Worm (Caenorhabditis elegans) whole organism, L4 larva: Measurements from ENCODE around the gene Y82E9BR.10.
A peak's percentile ranks its signal among the peaks of the same experiment; 100 is the strongest.

Experiments used
- F37D6.2 ChIP-seq: sonication (generic microtip); optimal IDR thresholded peaks from 2 replicates; lab custom pipeline; 2016; ENCODE audit warnings: mild to moderate bottlenecking, missing genetic modification characterization, missing compliant biosample characterization
- T26A8.4 ChIP-seq: fragments of 200-800 bp; sonication (Bioruptor generic); IDR thresholded peaks from 2 replicates; pipeline ENCODE4 v1.3.6; 2022; ENCODE audit warnings: missing genetic modification characterization, missing compliant biosample characterization
- aha-1 ChIP-seq: fragments of 150-350 bp; peaks from one replicate; lab custom pipeline; 2014; ENCODE audit warnings: missing biosample characterization, missing genetic modification characterization
- ceh-32 ChIP-seq: sonication (generic microtip); optimal IDR thresholded peaks from 2 replicates; lab custom pipeline; 2016; ENCODE audit warnings: mild to moderate bottlenecking, missing genetic modification characterization, missing compliant biosample characterization; ENCODE audit not compliant: poor library complexity
- ceh-82 ChIP-seq: sonication (generic microtip); optimal IDR thresholded peaks from 2 replicates; lab custom pipeline; 2017; ENCODE audit warnings: missing biosample characterization, missing genetic modification characterization
- ctbp-1 ChIP-seq: fragments of 200-800 bp; sonication (Bioruptor generic); IDR thresholded peaks from 2 replicates; pipeline ENCODE4 v1.3.6; 2022; ENCODE audit warnings: missing genetic modification reagents, missing genetic modification characterization, missing compliant biosample characterization
- daf-16 ChIP-seq, 3 experiments: sonication (generic microtip); optimal IDR thresholded peaks; 2 replicates each; lab custom pipeline; 2016 to 2017; ENCODE audit warnings: missing genetic modification characterization in 3 of 3, missing genetic modification reagents in 3 of 3, mild to moderate bottlenecking in 2 of 3, missing compliant biosample characterization in 2 of 3, missing biosample characterization in 1 of 3, moderate library complexity in 1 of 3
- dmd-6 ChIP-seq: fragments of 200-800 bp; sonication (Bioruptor generic); IDR thresholded peaks from 2 replicates; pipeline ENCODE4 v1.3.6; 2022; ENCODE audit warnings: missing genetic modification reagents, missing genetic modification characterization, missing compliant biosample characterization
- dve-1 ChIP-seq: sonication (generic microtip); optimal IDR thresholded peaks from 2 replicates; lab custom pipeline; 2017; ENCODE audit warnings: antibody characterized with exemption, mild to moderate bottlenecking, missing genetic modification characterization, missing compliant biosample characterization; ENCODE audit not compliant: insufficient read depth
- egl-27 ChIP-seq: sonication (generic microtip); optimal IDR thresholded peaks from 3 replicates; lab custom pipeline; 2017; ENCODE audit warnings: missing biosample characterization, missing genetic modification reagents, missing genetic modification characterization
- fkh-10 ChIP-seq: fragments of 150-350 bp; optimal IDR thresholded peaks from 2 replicates; lab custom pipeline; 2014; ENCODE audit warnings: missing biosample characterization, missing genetic modification reagents, missing genetic modification characterization
- hif-1 ChIP-seq, 2 experiments: sonication (generic microtip); optimal IDR thresholded peaks; 2 replicates each; lab custom pipeline; 2016 to 2017; ENCODE audit warnings: missing compliant biosample characterization in 2 of 2, missing genetic modification characterization in 2 of 2, missing genetic modification reagents in 2 of 2, missing genotype in 2 of 2, mild to moderate bottlenecking in 1 of 2
- hlh-11 ChIP-seq: fragments of 200-800 bp; sonication (Bioruptor generic); optimal IDR thresholded peaks from 2 replicates; lab custom pipeline; 2018; ENCODE audit warnings: mild to moderate bottlenecking, missing genetic modification characterization, missing compliant biosample characterization
- lin-13 ChIP-seq: fragments of 150-350 bp; optimal IDR thresholded peaks from 2 replicates; lab custom pipeline; 2014; ENCODE audit warnings: missing biosample characterization, missing genetic modification reagents, missing genetic modification characterization
- lin-29 ChIP-seq: fragments of 200-800 bp; sonication (Bioruptor generic); IDR thresholded peaks from 2 replicates; pipeline ENCODE4 v1.3.6; 2022; ENCODE audit warnings: missing genetic modification reagents, missing genetic modification characterization, missing compliant biosample characterization
- lin-39 ChIP-seq: fragments of 150-350 bp; optimal IDR thresholded peaks from 2 replicates; lab custom pipeline; 2014; ENCODE audit warnings: missing biosample characterization, missing genetic modification reagents, missing genetic modification characterization
- madf-9 ChIP-seq: fragments of 200-800 bp; sonication (Bioruptor generic); conservative IDR thresholded peaks from 2 replicates; pipeline ENCODE4 v1.3.6; 2022; ENCODE audit warnings: missing genetic modification reagents, missing genetic modification characterization, missing compliant biosample characterization
- mdt-29 ChIP-seq: fragments of 200-800 bp; sonication (Bioruptor generic); IDR thresholded peaks from 2 replicates; pipeline ENCODE4 v1.3.6; 2022; ENCODE audit warnings: missing genetic modification reagents, missing genetic modification characterization, missing compliant biosample characterization
- mxl-2 ChIP-seq: fragments of 200-800 bp; sonication (Bioruptor generic); conservative IDR thresholded peaks from 2 replicates; pipeline ENCODE4 v1.3.6; 2022; ENCODE audit warnings: missing genetic modification reagents, missing genetic modification characterization, missing compliant biosample characterization
- nhr-28 ChIP-seq: fragments of 150-350 bp; optimal IDR thresholded peaks from 2 replicates; lab custom pipeline; 2014; ENCODE audit warnings: missing biosample characterization, missing genetic modification characterization
- nhr-77 ChIP-seq: fragments of 150-350 bp; optimal IDR thresholded peaks from 2 replicates; lab custom pipeline; 2014; ENCODE audit warnings: missing biosample characterization, missing genetic modification characterization
- pqm-1 ChIP-seq: sonication (generic microtip); optimal IDR thresholded peaks from 2 replicates; lab custom pipeline; 2017; ENCODE audit warnings: missing biosample characterization, missing genetic modification characterization
- rbr-2 ChIP-seq: sonication (generic microtip); optimal IDR thresholded peaks from 2 replicates; lab custom pipeline; 2016; ENCODE audit warnings: missing genotype, missing genetic modification characterization, missing compliant biosample characterization
- skn-1 ChIP-seq: fragments of 150-350 bp; optimal IDR thresholded peaks from 2 replicates; lab custom pipeline; 2014; ENCODE audit warnings: missing biosample characterization, missing genetic modification characterization
- snpc-4 ChIP-seq: fragments of 150-350 bp; optimal IDR thresholded peaks from 2 replicates; lab custom pipeline; 2014; ENCODE audit warnings: missing biosample characterization, missing genetic modification characterization
- unc-62 ChIP-seq, 3 experiments: fragments of 150-350 bp in 1 of 3; sonication (generic microtip); optimal IDR thresholded peaks in 2 of 3; peaks in 1 of 3; 1 replicate in 1 of 3; 2 replicates in 2 of 3; lab custom pipeline; 2014 to 2017; ENCODE audit warnings: missing biosample characterization in 3 of 3, missing genetic modification characterization in 3 of 3, missing genetic modification reagents in 3 of 3, missing genotype in 1 of 3

Y82E9BR.10 gene

ce11 chrIII:1342488-1342887 is 32.9 kb downstream of the Y82E9BR.10 start, which contains the start of gene fbxa-26:
Gene fbxa-26 (minus strand): TSS chrIII:1342522.
- TF ChIP-seq pqm-1 (tag; lab: Kevin White, UChicago) (peak; percentile 55), ceh-32 (tag; lab: Kevin White, UChicago) (no peak), lin-13 (no peak), nhr-28 (peak; percentile 35), mxl-2 (GFP tag; lab: Robert Waterston, UW) (no peak), daf-16 (GFP tag; optimal IDR thresholded peaks at IDR 0.05; lab: Kevin White, UChicago) (no peak), daf-16 (tag; optimal IDR thresholded peaks at IDR 0.05; lab: Kevin White, UChicago) (peak; percentile 94), dve-1 (tag; lab: Kevin White, UChicago) (peak; percentile 44), nhr-77 (tag; lab: Kevin White, UChicago) (peak; percentile 23), lin-39 (no peak)
- TF ChIP-seq, all 104 proteins: peak for 5

DNA sequence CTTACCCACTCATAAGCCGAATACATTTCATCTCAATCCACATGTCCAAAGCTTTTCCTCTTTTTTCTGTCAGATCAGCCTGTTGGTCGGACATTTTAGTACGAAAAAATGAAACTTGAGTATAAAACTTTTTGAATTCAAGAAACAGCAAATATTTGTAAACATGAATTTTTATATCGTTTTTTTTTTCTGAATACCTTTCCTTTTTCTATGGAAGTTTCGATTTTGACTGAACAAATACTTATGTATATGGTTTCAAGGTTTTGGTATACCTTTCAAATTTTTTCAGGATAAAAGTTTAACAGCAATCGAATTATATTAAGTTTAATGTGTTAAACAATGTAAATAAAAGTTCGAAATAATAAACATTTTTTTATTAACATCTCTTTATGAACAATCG is 35.2 kb downstream of the Y82E9BR.10 start, which contains the start of gene fbxa-5:
fbxa-5 (minus strand) TSS at position 101 of the 400 bp plus-strand sequence.
- no peak for TF ChIP-seq lin-29
- no peak for TF ChIP-seq fkh-10 (GFP tag; lab: Kevin White, UChicago)
- TF ChIP-seq nhr-28: no peak
- TF ChIP-seq ceh-82 (tag; lab: Kevin White, UChicago): no peak
- no peak for TF ChIP-seq rbr-2 (tag; lab: Kevin White, UChicago)
- TF ChIP-seq egl-27 (tag; lab: Kevin White, UChicago): no peak
- TF ChIP-seq ctbp-1 (GFP tag; lab: Robert Waterston, UW): no peak
- no peak for TF ChIP-seq snpc-4 (tag; lab: Kevin White, UChicago)
- no peak for TF ChIP-seq aha-1 (tag; lab: Kevin White, UChicago)
- TF ChIP-seq madf-9: no peak
- no peak for TF ChIP-seq skn-1 (tag; lab: Kevin White, UChicago)
- TF ChIP-seq hif-1 (tag; optimal IDR thresholded peaks at IDR 0.05; lab: Kevin White, UChicago): no peak

DNA sequence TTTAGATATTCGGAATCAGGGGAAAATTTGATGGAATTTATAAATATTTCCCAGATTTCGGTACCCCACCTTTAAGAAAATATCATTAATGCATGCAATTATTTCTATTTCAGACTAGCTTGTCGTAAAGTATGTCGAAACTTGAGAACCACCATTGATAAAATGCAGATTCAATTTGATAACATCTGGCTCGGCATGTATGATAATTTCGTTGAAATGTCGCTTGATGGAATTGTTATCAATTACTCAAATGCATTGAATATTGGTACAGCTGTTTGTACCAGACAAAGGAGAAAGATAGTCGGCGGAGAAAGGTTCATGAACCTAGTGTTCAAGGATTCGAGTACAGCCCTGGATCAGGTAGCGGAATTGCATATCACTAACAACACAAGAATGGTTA is 43.5 kb downstream of the Y82E9BR.10 start, which contains the start of gene Y82E9BL.19:
Y82E9BL.19 (plus strand) TSS at position 123 of the 400 bp plus-strand sequence.
- TF ChIP-seq F37D6.2 (tag; lab: Kevin White, UChicago) (no peak), aha-1 (tag; lab: Kevin White, UChicago) (peak; percentile 27), daf-16 (GFP tag; optimal IDR thresholded peaks at IDR 0.05; lab: Kevin White, UChicago) (no peak), daf-16 (tag; optimal IDR thresholded peaks at IDR 0.05; lab: Kevin White, UChicago) (peak; percentile 12), T26A8.4 (GFP tag; lab: Robert Waterston, UW) (no peak), mdt-29 (no peak), dmd-6 (GFP tag; lab: Robert Waterston, UW) (peak; percentile 51), pqm-1 (tag; lab: Kevin White, UChicago) (peak; percentile 13), hlh-11 (tag; lab: Kevin White, UChicago) (peak; percentile 60), fkh-10 (GFP tag; lab: Kevin White, UChicago) (no peak), unc-62 (GFP tag; optimal IDR thresholded peaks at IDR 0.05 in 1 of 2; lab: Kevin White, UChicago) (peak in 1 of 2 experiments; percentile 34), unc-62 (tag; optimal IDR thresholded peaks at IDR 0.05; lab: Kevin White, UChicago) (no peak)

ce11 chrIII:1326490-1326889 is 48.9 kb downstream of the Y82E9BR.10 start, which contains the start of gene Y82E9BL.18:
Gene Y82E9BL.18 (plus strand): TSS chrIII:1326790.
- TF ChIP-seq aha-1 (tag; lab: Kevin White, UChicago) (peak; percentile 23), T26A8.4 (GFP tag; lab: Robert Waterston, UW) (no peak)
